Fruit fly (Drosophila melanogaster): ENCODE measurements around the gene slif.

DNA sequence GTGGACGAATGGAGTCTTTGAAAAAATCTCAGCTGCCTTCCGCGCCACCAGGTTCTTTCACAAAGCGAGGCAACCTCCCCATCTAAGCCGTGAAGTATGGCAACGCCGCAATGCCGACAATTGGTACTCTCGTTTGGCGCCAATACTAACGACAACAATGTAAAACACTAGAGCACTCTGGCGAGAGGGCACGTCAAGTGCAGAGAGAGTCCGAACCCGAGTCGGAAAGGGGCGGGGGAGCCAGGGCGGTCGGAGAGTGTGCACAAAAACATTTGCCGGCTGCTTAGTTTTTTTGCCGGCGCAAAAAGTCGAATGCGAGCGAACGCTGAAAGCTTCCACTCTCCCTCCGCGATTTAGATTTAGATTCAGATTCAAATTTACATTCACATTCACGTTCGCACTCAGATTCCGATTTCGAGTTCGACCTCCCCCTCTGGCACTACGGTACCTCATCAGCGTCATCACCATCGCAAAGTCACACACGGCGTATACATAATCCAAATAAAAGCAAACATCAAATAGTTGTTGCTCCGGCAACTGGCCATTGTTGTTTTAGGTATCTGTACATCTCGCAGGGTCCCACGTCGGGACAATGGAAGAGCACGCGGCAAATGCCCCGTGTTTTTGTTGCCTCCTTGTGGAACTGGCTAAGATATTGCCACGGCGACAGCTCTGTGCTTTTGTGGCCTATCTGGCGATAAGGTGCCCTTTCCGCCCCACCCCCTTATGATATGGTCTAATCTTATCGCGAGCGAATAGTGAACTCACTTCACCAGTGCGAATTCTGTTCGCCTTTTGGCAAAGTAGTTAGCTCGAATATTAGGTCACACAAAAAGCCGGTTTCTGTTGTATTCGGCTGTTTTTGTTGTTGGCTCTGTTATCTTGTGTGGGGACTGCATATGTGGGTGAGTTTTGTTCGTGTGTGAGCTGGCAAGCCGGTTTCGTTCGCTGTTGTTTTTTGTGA is 42.9 kb upstream of the slif start:
- TF ChIP-seq Hr39 (GFP tag; optimal IDR thresholded peaks at IDR 0.05) (no peak), Sox102F (GFP tag; optimal IDR thresholded peaks at IDR 0.05) (no peak), CG34406 (GFP tag; optimal IDR thresholded peaks at IDR 0.05) (no peak), CG6854 (GFP tag; optimal IDR thresholded peaks at IDR 0.05) (peak; percentile 23), lz (GFP tag; optimal IDR thresholded peaks at IDR 0.05) (no peak), CG15336 (GFP tag; IDR thresholded peaks at IDR 0.05) (peak; percentile 42; the same call in 1 of the 2 replicates), CG11762 (GFP tag; optimal IDR thresholded peaks at IDR 0.05; ENCODE audit: insufficient read depth) (no peak), cyc (GFP tag; optimal IDR thresholded peaks at IDR 0.05) (no peak)
